Fruit fly (Drosophila melanogaster) whole organism, embryonic: ENCODE data around the gene CG9926.

Source experiments
- Awh ChIP-seq: fragments of 200-800 bp; sonication (Bioruptor generic); IDR thresholded peaks from 2 replicates; pipeline ENCODE4, ENCODE4 v1.3.6; 2022; ENCODE audit warnings: missing biosample characterization, missing genetic modification characterization
- Bgb ChIP-seq: fragments of 200-800 bp; sonication (Bioruptor generic); IDR thresholded peaks from 2 replicates; pipeline ENCODE4 v1.3.6; 2022; ENCODE audit warnings: missing biosample characterization, missing genetic modification characterization; ENCODE audit not compliant: partially characterized antibody
- CG10274 ChIP-seq: fragments of 200-800 bp; sonication (Bioruptor generic); optimal IDR thresholded peaks from 3 replicates; lab custom pipeline; 2017; ENCODE audit warnings: missing biosample characterization, mild to moderate bottlenecking, missing genetic modification characterization
- CG12104 ChIP-seq: fragments of 200-800 bp; sonication (Bioruptor generic); optimal IDR thresholded peaks from 3 replicates; lab custom pipeline; 2016; ENCODE audit warnings: missing biosample characterization, missing genetic modification characterization
- CG1233 ChIP-seq: fragments of 200-800 bp; sonication (Bioruptor generic); optimal IDR thresholded peaks from 4 replicates; lab custom pipeline; 2018; ENCODE audit warnings: missing biosample characterization, mild to moderate bottlenecking, missing genetic modification characterization
- CG13296 ChIP-seq: fragments of 200-800 bp; sonication (Bioruptor generic); optimal IDR thresholded peaks from 3 replicates; lab custom pipeline; 2018; ENCODE audit warnings: missing biosample characterization, mild to moderate bottlenecking, missing genetic modification characterization
- CG13424 ChIP-seq: fragments of 200-800 bp; sonication (Bioruptor generic); optimal IDR thresholded peaks from 2 replicates; lab custom pipeline; 2019; ENCODE audit warnings: missing biosample characterization, mild to moderate bottlenecking, missing genetic modification characterization, moderate library complexity
- CG15269 ChIP-seq: fragments of 200-800 bp; sonication (Bioruptor generic); optimal IDR thresholded peaks from 2 replicates; lab custom pipeline; 2018; ENCODE audit warnings: missing biosample characterization, mild to moderate bottlenecking, missing genetic modification characterization, moderate library complexity
- CG1603 ChIP-seq: fragments of 200-800 bp; sonication (Bioruptor generic); optimal IDR thresholded peaks from 2 replicates; lab custom pipeline; 2019; ENCODE audit warnings: missing biosample characterization, mild to moderate bottlenecking, missing genetic modification characterization, moderate library complexity
- CG1832 ChIP-seq: fragments of 200-800 bp; sonication (Bioruptor generic); optimal IDR thresholded peaks from 2 replicates; lab custom pipeline; 2017; ENCODE audit warnings: missing biosample characterization, mild to moderate bottlenecking, missing genetic modification characterization, inconsistent platforms
- CG18764 ChIP-seq: fragments of 200-800 bp; sonication (Bioruptor generic); optimal IDR thresholded peaks from 3 replicates; lab custom pipeline; 2016; ENCODE audit warnings: missing biosample characterization, missing genetic modification characterization
- CG2712 ChIP-seq: fragments of 200-800 bp; optimal IDR thresholded peaks from 3 replicates; lab custom pipeline; 2019; ENCODE audit warnings: missing biosample characterization, mild to moderate bottlenecking, missing genetic modification characterization, moderate library complexity
- CG2875 ChIP-seq: fragments of 200-800 bp; sonication (Bioruptor generic); optimal IDR thresholded peaks from 2 replicates; lab custom pipeline; 2017; ENCODE audit warnings: missing biosample characterization, mild to moderate bottlenecking, missing genetic modification characterization, missing genetic modification reagents
- CG42726 ChIP-seq: fragments of 200-800 bp; sonication (Bioruptor generic); IDR thresholded peaks from 2 replicates; pipeline ENCODE4 v1.3.6; 2022; ENCODE audit warnings: missing biosample characterization, missing genetic modification characterization; ENCODE audit not compliant: partially characterized antibody
- CG5180 ChIP-seq: fragments of 200-800 bp; sonication (Bioruptor generic); optimal IDR thresholded peaks from 3 replicates; lab custom pipeline; 2017; ENCODE audit warnings: missing biosample characterization, missing genetic modification characterization, mild to moderate bottlenecking, moderate library complexity, missing genetic modification reagents
- CG6791 ChIP-seq: fragments of 200-800 bp; sonication (Bioruptor generic); IDR thresholded peaks from 3 replicates; pipeline ENCODE4 v1.3.6; 2022; ENCODE audit warnings: missing biosample characterization, missing genetic modification characterization; ENCODE audit not compliant: partially characterized antibody
- CG7745 ChIP-seq: fragments of 200-800 bp; sonication (Bioruptor generic); optimal IDR thresholded peaks from 2 replicates; lab custom pipeline; 2018; ENCODE audit warnings: missing biosample characterization, mild to moderate bottlenecking, missing genetic modification characterization, moderate library complexity
- CG8359 ChIP-seq: fragments of 200-800 bp; sonication (Bioruptor generic); optimal IDR thresholded peaks from 2 replicates; lab custom pipeline; 2017; ENCODE audit warnings: missing biosample characterization, mild to moderate bottlenecking, missing genetic modification characterization, borderline replicate concordance
- Dp ChIP-seq: fragments of 200-800 bp; sonication (Bioruptor generic); optimal IDR thresholded peaks from 2 replicates; lab custom pipeline; 2018; ENCODE audit warnings: missing biosample characterization, mild to moderate bottlenecking, missing genetic modification characterization, moderate library complexity
- HmgD ChIP-seq: fragments of 200-800 bp; sonication (Bioruptor generic); optimal IDR thresholded peaks from 3 replicates; lab custom pipeline; 2016; ENCODE audit warnings: missing biosample characterization, missing genetic modification characterization
- Nf-YB ChIP-seq: fragments of 200-800 bp; sonication (Bioruptor generic); optimal IDR thresholded peaks from 3 replicates; lab custom pipeline; 2019; ENCODE audit warnings: missing biosample characterization, mild to moderate bottlenecking, missing genetic modification characterization, moderate library complexity
- Nf-YC ChIP-seq: fragments of 200-800 bp; optimal IDR thresholded peaks from 3 replicates; lab custom pipeline; 2019; ENCODE audit warnings: missing biosample characterization, mild to moderate bottlenecking, missing genetic modification characterization, moderate library complexity
- abd-A ChIP-seq: fragments of 200-800 bp; sonication (Bioruptor generic); optimal IDR thresholded peaks from 3 replicates; lab custom pipeline; 2019; ENCODE audit warnings: missing biosample characterization, mild to moderate bottlenecking, missing genetic modification characterization, moderate library complexity
- chinmo ChIP-seq: fragments of 200-800 bp; sonication (Bioruptor generic); IDR thresholded peaks from 4 replicates; pipeline ENCODE4 v1.3.6; 2022; ENCODE audit warnings: missing biosample characterization, missing genetic modification characterization; ENCODE audit not compliant: partially characterized antibody
- croc ChIP-seq: fragments of 200-800 bp; sonication (Bioruptor generic); conservative IDR thresholded peaks from 3 replicates; pipeline ENCODE4 v1.3.6; 2022; ENCODE audit warnings: missing biosample characterization, missing genetic modification characterization
- dmrt99B ChIP-seq: fragments of 200-800 bp; sonication (Bioruptor generic); optimal IDR thresholded peaks from 2 replicates; lab custom pipeline; 2018; ENCODE audit warnings: missing biosample characterization, mild to moderate bottlenecking, missing genetic modification characterization, moderate library complexity
- emc ChIP-seq: fragments of 200-800 bp; sonication (Bioruptor generic); optimal IDR thresholded peaks from 2 replicates; lab custom pipeline; 2016; ENCODE audit warnings: missing biosample characterization, missing genetic modification characterization
- oc ChIP-seq: fragments of 200-800 bp; sonication (Bioruptor generic); optimal IDR thresholded peaks from 2 replicates; lab custom pipeline; 2018; ENCODE audit warnings: missing biosample characterization, mild to moderate bottlenecking, missing genetic modification characterization, moderate library complexity
- ranshi ChIP-seq: fragments of 200-800 bp; sonication (Bioruptor generic); IDR thresholded peaks from 2 replicates; pipeline ENCODE4 v1.3.6; 2022; ENCODE audit warnings: missing biosample characterization, missing genetic modification characterization
- sd ChIP-seq: fragments of 200-800 bp; sonication (Bioruptor generic); optimal IDR thresholded peaks from 3 replicates; lab custom pipeline; 2018; ENCODE audit warnings: missing biosample characterization, mild to moderate bottlenecking, missing genetic modification characterization, moderate library complexity
- sens ChIP-seq: fragments of 200-800 bp; sonication (Bioruptor generic); peaks from one replicate; lab custom pipeline; 2016; ENCODE audit warnings: missing biosample characterization, missing genetic modification characterization
- sqz ChIP-seq: fragments of 200-800 bp; sonication (Bioruptor generic); optimal IDR thresholded peaks from 3 replicates; lab custom pipeline; 2018; ENCODE audit warnings: missing biosample characterization, mild to moderate bottlenecking, missing genetic modification characterization
- stwl ChIP-seq: fragments of 200-800 bp; sonication (Bioruptor generic); optimal IDR thresholded peaks from 3 replicates; lab custom pipeline; 2018; ENCODE audit warnings: missing biosample characterization, mild to moderate bottlenecking, missing genetic modification characterization, moderate library complexity
- tap ChIP-seq: fragments of 200-800 bp; optimal IDR thresholded peaks from 3 replicates; lab custom pipeline; 2019; ENCODE audit warnings: missing biosample characterization, mild to moderate bottlenecking, missing genetic modification characterization, moderate library complexity
- unc-4 ChIP-seq: fragments of 200-800 bp; sonication (Bioruptor generic); IDR thresholded peaks from 2 replicates; pipeline ENCODE4 v1.3.6; 2022; ENCODE audit warnings: missing biosample characterization, missing genetic modification characterization; ENCODE audit not compliant: partially characterized antibody
- vvl ChIP-seq: fragments of 200-800 bp; sonication (Bioruptor generic); IDR thresholded peaks from 2 replicates; pipeline ENCODE4 v1.3.6; 2022; ENCODE audit warnings: missing biosample characterization, missing genetic modification characterization
- zen2 ChIP-seq: fragments of 200-800 bp; sonication (Bioruptor generic); IDR thresholded peaks from 3 replicates; pipeline ENCODE4 v1.3.6; 2022; ENCODE audit warnings: missing biosample characterization, missing genetic modification characterization; ENCODE audit not compliant: partially characterized antibody

CG9926 gene

DNA sequence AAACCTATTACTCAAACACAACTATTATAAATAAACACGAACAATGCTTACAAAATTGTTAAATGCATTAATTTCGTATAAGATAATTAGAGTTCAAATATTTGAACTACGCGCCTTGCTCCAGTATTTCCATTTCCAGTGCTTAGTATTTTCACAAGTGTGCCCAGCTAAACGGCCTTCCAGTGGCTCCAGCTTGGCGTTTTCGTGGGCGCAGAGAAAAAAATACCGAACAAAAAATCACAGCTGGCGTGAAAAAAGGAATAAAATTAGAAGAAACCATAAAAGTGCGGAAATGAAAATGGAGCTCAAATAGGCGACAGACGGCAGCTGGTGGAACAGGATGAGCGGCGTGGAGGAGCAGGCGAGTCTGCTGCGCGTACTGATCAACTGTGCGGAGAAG, 7.6 kb upstream of the CG9926 start, which contains the start of gene Ipp (continued):
- TF ChIP-seq dmrt99B (tag; lab: Kevin White, UChicago) (no peak), croc (GFP tag; lab: Robert Waterston, UW) (no peak), CG42726 (GFP tag; lab: Robert Waterston, UW) (no peak), CG13424 (tag; lab: Kevin White, UChicago) (no peak), CG18764 (GFP tag; lab: Kevin White, UChicago) (no peak), Dp (GFP tag; lab: Kevin White, UChicago) (peak; percentile 85), CG5180 (GFP tag; lab: Kevin White, UChicago) (no peak), stwl (tag; lab: Kevin White, UChicago) (peak; percentile 58), CG1603 (tag; lab: Kevin White, UChicago) (peak; percentile 39), CG8359 (GFP tag; lab: Kevin White, UChicago) (no peak), CG13296 (GFP tag; lab: Kevin White, UChicago) (no peak), CG1233 (GFP tag; lab: Kevin White, UChicago) (no peak)

dm6 chr3R:13956809-13957351, 5.9 kb upstream of the CG9926 start:
- peak; percentile 9 for TF ChIP-seq CG2712 (tag; lab: Kevin White, UChicago)
- peak; percentile 41 for TF ChIP-seq CG15269 (tag; lab: Kevin White, UChicago)
- peak; percentile 45 for TF ChIP-seq sens (GFP tag; lab: Kevin White, UChicago)
- TF ChIP-seq zen2: no peak
- no peak for TF ChIP-seq unc-4
- TF ChIP-seq Awh (GFP tag; lab: Robert Waterston, UW): peak; percentile 88
- no peak for TF ChIP-seq emc
- 0 out of 3 replicates have a peak, but pooled peaks have one; percentile 6 for TF ChIP-seq CG6791 (GFP tag; lab: Robert Waterston, UW)
- peak; percentile 42 for TF ChIP-seq CG1832 (GFP tag; lab: Kevin White, UChicago)
- TF ChIP-seq CG12104 (GFP tag; lab: Kevin White, UChicago): no peak
- TF ChIP-seq Nf-YC (tag; lab: Kevin White, UChicago): peak; percentile 82
- TF ChIP-seq HmgD: no peak
- no peak for TF ChIP-seq Bgb
- peak; percentile 48 for TF ChIP-seq sd (tag; lab: Kevin White, UChicago)
- no peak for TF ChIP-seq ranshi (GFP tag; lab: Robert Waterston, UW)
- no peak for TF ChIP-seq CG2875 (GFP tag; lab: Kevin White, UChicago)
- peak; percentile 79 for TF ChIP-seq sqz (GFP tag; lab: Kevin White, UChicago)
- peak; percentile 64 for TF ChIP-seq CG7745 (tag; lab: Kevin White, UChicago)
- TF ChIP-seq chinmo (GFP tag; lab: Robert Waterston, UW): 0 out of 4 replicates have a peak, but pooled peaks have one; percentile 33
- no peak for TF ChIP-seq tap
- TF ChIP-seq abd-A (tag; lab: Kevin White, UChicago): peak; percentile 97
- peak; percentile 87 for TF ChIP-seq vvl (GFP tag; lab: Robert Waterston, UW)
- TF ChIP-seq Nf-YB: peak; percentile 61
- TF ChIP-seq oc (tag; lab: Kevin White, UChicago): peak; percentile 29
- TF ChIP-seq CG10274 (GFP tag; lab: Kevin White, UChicago): no peak
